Fruit fly (Drosophila melanogaster): ENCODE results near the gene TyrRS.

dm6 chr3L:16437271-16437670 lies 18.2 kb upstream of the TyrRS start:
- TF ChIP-seq CG8478 (optimal IDR thresholded peaks at IDR 0.05) (no peak), CTCF (optimal IDR thresholded peaks at IDR 0.05) (no peak)
